Worm (Caenorhabditis elegans): ENCODE data around the gene K09D9.3.

ce11 chrV:4031319-4031718 lies 12.0 kb downstream of the K09D9.3 start, which contains the start of gene cyp-35A4:
- TF ChIP-seq snpc-4 (tag; optimal IDR thresholded peaks at IDR 0.05) (no peak), tbx-2 (tag; optimal IDR thresholded peaks at IDR 0.05) (no peak), fkh-10 (GFP tag; optimal IDR thresholded peaks at IDR 0.05) (no peak), unc-62 (GFP tag; optimal IDR thresholded peaks at IDR 0.05) (no peak), ztf-4 (tag; optimal IDR thresholded peaks at IDR 0.05) (no peak), nhr-71 (tag; optimal IDR thresholded peaks at IDR 0.05) (no peak), isw-1 (GFP tag; IDR thresholded peaks at IDR 0.05) (no peak), nhr-84 (tag; optimal IDR thresholded peaks at IDR 0.05) (no peak), zip-4 (GFP tag; optimal IDR thresholded peaks at IDR 0.05) (no peak), nhr-76 (tag; optimal IDR thresholded peaks at IDR 0.05) (no peak), ama-1 (optimal IDR thresholded peaks at IDR 0.05) (no peak), lin-13 (GFP tag; optimal IDR thresholded peaks at IDR 0.05) (no peak), egl-27 (tag; optimal IDR thresholded peaks at IDR 0.05) (no peak)

Measured in whole organism, L1 larva.